Fruit fly (Drosophila melanogaster) whole organism, prepupa: ENCODE results near the gene Hsp26.

Source experiments
- Blimp-1 ChIP-seq: fragments of 200-800 bp; sonication (Bioruptor generic); optimal IDR thresholded peaks from 3 replicates; lab custom pipeline; 2017; ENCODE audit warnings: missing biosample characterization, missing genetic modification characterization, mild to moderate bottlenecking, moderate library complexity, missing genetic modification reagents
- CG10669 ChIP-seq: fragments of 200-800 bp; sonication (Bioruptor generic); optimal IDR thresholded peaks from 3 replicates; lab custom pipeline; 2018; ENCODE audit warnings: missing biosample characterization, mild to moderate bottlenecking, missing genetic modification characterization, moderate library complexity
- CG11294 ChIP-seq: fragments of 200-800 bp; sonication (Bioruptor generic); IDR thresholded peaks from 2 replicates; pipeline ENCODE4 v1.3.6; 2022; ENCODE audit warnings: missing biosample characterization, missing genetic modification characterization
- CG11762 ChIP-seq: fragments of 200-800 bp; sonication (Bioruptor generic); optimal IDR thresholded peaks from 3 replicates; lab custom pipeline; 2016; ENCODE audit warnings: missing biosample characterization, missing genetic modification characterization; ENCODE audit not compliant: insufficient read depth
- CG15336 ChIP-seq: fragments of 200-800 bp; sonication (Bioruptor generic); IDR thresholded peaks from 2 replicates; pipeline ENCODE4 v1.3.6; 2022; ENCODE audit warnings: missing biosample characterization, missing genetic modification characterization
- CG1621 ChIP-seq: fragments of 200-800 bp; sonication (Bioruptor generic); optimal IDR thresholded peaks from 3 replicates; lab custom pipeline; 2018; ENCODE audit warnings: missing biosample characterization, mild to moderate bottlenecking, missing genetic modification characterization
- CG16779 ChIP-seq: fragments of 200-800 bp; sonication (Bioruptor generic); optimal IDR thresholded peaks from 3 replicates; lab custom pipeline; 2017; ENCODE audit warnings: missing biosample characterization, mild to moderate bottlenecking, missing genetic modification characterization
- CG3032 ChIP-seq: fragments of 200-800 bp; optimal IDR thresholded peaks from 2 replicates; lab custom pipeline; 2019; ENCODE audit warnings: missing biosample characterization, mild to moderate bottlenecking, missing genetic modification characterization, moderate library complexity
- CG31627 ChIP-seq: fragments of 200-800 bp; sonication (Bioruptor generic); optimal IDR thresholded peaks from 3 replicates; lab custom pipeline; 2016; ENCODE audit warnings: missing biosample characterization, missing genetic modification characterization
- CG3919 ChIP-seq: fragments of 200-800 bp; sonication (Bioruptor generic); optimal IDR thresholded peaks from 3 replicates; lab custom pipeline; 2016; ENCODE audit warnings: missing biosample characterization, missing genetic modification characterization
- CG4318 ChIP-seq: fragments of 200-800 bp; sonication (Bioruptor generic); optimal IDR thresholded peaks from 3 replicates; lab custom pipeline; 2017; ENCODE audit warnings: missing biosample characterization, mild to moderate bottlenecking, missing genetic modification characterization
- CG6163 ChIP-seq: fragments of 200-800 bp; sonication (Bioruptor generic); IDR thresholded peaks from 3 replicates; pipeline ENCODE4 v1.3.6; 2022; ENCODE audit warnings: missing biosample characterization, missing genetic modification characterization
- CG6276 ChIP-seq: fragments of 200-800 bp; sonication (Bioruptor generic); optimal IDR thresholded peaks from 2 replicates; lab custom pipeline; 2017; ENCODE audit warnings: missing biosample characterization, mild to moderate bottlenecking, missing genetic modification characterization
- CG6792 ChIP-seq: fragments of 200-800 bp; sonication (Bioruptor generic); optimal IDR thresholded peaks from 3 replicates; lab custom pipeline; 2016; ENCODE audit warnings: missing biosample characterization, missing genetic modification characterization
- CG6854 ChIP-seq: fragments of 200-800 bp; sonication (Bioruptor generic); optimal IDR thresholded peaks from 2 replicates; lab custom pipeline; 2017; ENCODE audit warnings: missing biosample characterization, mild to moderate bottlenecking, missing genetic modification characterization
- CG7368 ChIP-seq: fragments of 200-800 bp; sonication (Bioruptor generic); optimal IDR thresholded peaks from 3 replicates; lab custom pipeline; 2016; ENCODE audit warnings: missing biosample characterization, missing genetic modification characterization
- CG8632 ChIP-seq: fragments of 200-800 bp; sonication (Bioruptor generic); optimal IDR thresholded peaks from 3 replicates; lab custom pipeline; 2016; ENCODE audit warnings: missing biosample characterization, missing genetic modification characterization
- CG9139 ChIP-seq: fragments of 200-800 bp; sonication (Bioruptor generic); optimal IDR thresholded peaks from 3 replicates; lab custom pipeline; 2017; ENCODE audit warnings: missing biosample characterization, mild to moderate bottlenecking, missing genetic modification characterization
- Eip75B ChIP-seq: fragments of 200-800 bp; sonication (Bioruptor generic); optimal IDR thresholded peaks from 3 replicates; lab custom pipeline; 2016; ENCODE audit warnings: missing biosample characterization, missing genetic modification characterization
- Eip78C ChIP-seq: fragments of 200-800 bp; sonication (Bioruptor generic); peaks from one replicate; lab custom pipeline; 2016; ENCODE audit warnings: missing biosample characterization, missing genetic modification characterization
- Ets21C ChIP-seq: fragments of 200-800 bp; sonication (Bioruptor generic); optimal IDR thresholded peaks from 3 replicates; lab custom pipeline; 2016; ENCODE audit warnings: missing biosample characterization, missing genetic modification characterization
- Ets96B ChIP-seq: fragments of 200-800 bp; optimal IDR thresholded peaks from 2 replicates; lab custom pipeline; 2019; ENCODE audit warnings: missing biosample characterization, mild to moderate bottlenecking, missing genetic modification characterization, moderate library complexity
- Gug ChIP-seq: fragments of 200-800 bp; sonication (Bioruptor generic); IDR thresholded peaks from 2 replicates; pipeline ENCODE4 v1.3.6; 2022; ENCODE audit warnings: missing biosample characterization, missing genetic modification characterization
- Hr4 ChIP-seq: fragments of 200-800 bp; sonication (Bioruptor generic); optimal IDR thresholded peaks from 3 replicates; lab custom pipeline; 2016; ENCODE audit warnings: missing biosample characterization, missing genetic modification characterization
- Met ChIP-seq: fragments of 200-800 bp; sonication (Bioruptor generic); optimal IDR thresholded peaks from 3 replicates; lab custom pipeline; 2016; ENCODE audit warnings: missing biosample characterization, missing genetic modification characterization
- Sox14 ChIP-seq: fragments of 200-800 bp; sonication (Bioruptor generic); optimal IDR thresholded peaks from 3 replicates; lab custom pipeline; 2016; ENCODE audit warnings: missing biosample characterization, missing genetic modification characterization
- achi ChIP-seq: fragments of 200-800 bp; sonication (Bioruptor generic); optimal IDR thresholded peaks from 3 replicates; lab custom pipeline; 2016; ENCODE audit warnings: missing biosample characterization, missing genetic modification characterization
- cyc ChIP-seq: fragments of 200-800 bp; sonication (Bioruptor generic); optimal IDR thresholded peaks from 3 replicates; lab custom pipeline; 2016; ENCODE audit warnings: missing biosample characterization, missing genetic modification characterization
- dac ChIP-seq: fragments of 200-800 bp; sonication (Bioruptor generic); optimal IDR thresholded peaks from 2 replicates; lab custom pipeline; 2017; ENCODE audit warnings: missing biosample characterization, mild to moderate bottlenecking, missing genetic modification characterization
- dsx ChIP-seq: fragments of 200-800 bp; optimal IDR thresholded peaks from 3 replicates; lab custom pipeline; 2019; ENCODE audit warnings: missing biosample characterization, mild to moderate bottlenecking, missing genetic modification characterization, moderate library complexity; ENCODE audit not compliant: poor library complexity, severe bottlenecking
- eg ChIP-seq: fragments of 200-800 bp; sonication (Bioruptor generic); IDR thresholded peaks from 3 replicates; pipeline ENCODE4 v1.3.6; 2022; ENCODE audit warnings: missing biosample characterization, missing genetic modification characterization
- esn ChIP-seq: fragments of 200-800 bp; sonication (Bioruptor generic); optimal IDR thresholded peaks from 2 replicates; lab custom pipeline; 2016; ENCODE audit warnings: missing biosample characterization, mild to moderate bottlenecking, missing genetic modification characterization, moderate library complexity
- fd59A ChIP-seq: fragments of 200-800 bp; sonication (Bioruptor generic); optimal IDR thresholded peaks from 2 replicates; lab custom pipeline; 2017; ENCODE audit warnings: missing biosample characterization, mild to moderate bottlenecking, missing genetic modification characterization, missing genetic modification reagents
- fd85E ChIP-seq: fragments of 200-800 bp; sonication (Bioruptor generic); optimal IDR thresholded peaks from 3 replicates; lab custom pipeline; 2016; ENCODE audit warnings: missing biosample characterization, missing genetic modification characterization
- fkh ChIP-seq: fragments of 200-800 bp; sonication (Bioruptor generic); optimal IDR thresholded peaks from 3 replicates; lab custom pipeline; 2017; ENCODE audit warnings: missing biosample characterization, mild to moderate bottlenecking, missing genetic modification characterization, moderate library complexity
- lz ChIP-seq: fragments of 200-800 bp; sonication (Bioruptor generic); optimal IDR thresholded peaks from 3 replicates; lab custom pipeline; 2016; ENCODE audit warnings: missing biosample characterization, missing genetic modification characterization
- net ChIP-seq: fragments of 200-800 bp; sonication (Bioruptor generic); optimal IDR thresholded peaks from 3 replicates; lab custom pipeline; 2016; ENCODE audit warnings: missing biosample characterization, missing genetic modification characterization
- spab ChIP-seq: fragments of 200-800 bp; sonication (Bioruptor generic); optimal IDR thresholded peaks from 2 replicates; lab custom pipeline; 2017; ENCODE audit warnings: missing biosample characterization, mild to moderate bottlenecking, missing genetic modification characterization, missing genetic modification reagents
- ss ChIP-seq, 2 experiments: fragments of 200-800 bp; sonication (Bioruptor generic); optimal IDR thresholded peaks; 2 replicates in 1 of 2; 3 replicates in 1 of 2; lab custom pipeline; 2017 to 2018; ENCODE audit warnings: mild to moderate bottlenecking in 2 of 2, missing biosample characterization in 2 of 2, missing genetic modification characterization in 2 of 2, moderate library complexity in 1 of 2
- svp ChIP-seq: fragments of 200-800 bp; sonication (Bioruptor generic); peaks from one replicate; lab custom pipeline; 2016; ENCODE audit warnings: missing biosample characterization, missing genetic modification characterization
- topi ChIP-seq: fragments of 200-800 bp; sonication (Bioruptor generic); optimal IDR thresholded peaks from 3 replicates; lab custom pipeline; 2016; ENCODE audit warnings: missing biosample characterization, missing genetic modification characterization
- vri ChIP-seq: fragments of 200-800 bp; sonication (Bioruptor generic); optimal IDR thresholded peaks from 3 replicates; lab custom pipeline; 2016; ENCODE audit warnings: missing biosample characterization, mild to moderate bottlenecking, missing genetic modification characterization

The Hsp26 gene

dm6 chr3L:9424528-9424911, 47.3 kb upstream of the Hsp26 start (continued):
- peak; percentile 58; the same call in 1 of the 2 replicates for TF ChIP-seq CG15336 (GFP tag; lab: Robert Waterston, UW)
- no peak for TF ChIP-seq CG11762 (GFP tag; lab: Kevin White, UChicago)
- TF ChIP-seq dac (GFP tag; lab: Kevin White, UChicago), result no peak
- TF ChIP-seq Ets96B (tag; lab: Kevin White, UChicago), result peak; percentile 22
- TF ChIP-seq Blimp-1 (GFP tag; lab: Kevin White, UChicago), result no peak
- peak; percentile 2 for TF ChIP-seq CG3032 (tag; lab: Kevin White, UChicago)
- no peak for TF ChIP-seq fkh
- peak; percentile 64 for TF ChIP-seq Hr4
- peak; percentile 6 for TF ChIP-seq dsx (GFP tag; lab: Kevin White, UChicago)
- peak; percentile 47 for TF ChIP-seq esn (GFP tag; lab: Kevin White, UChicago)
- TF ChIP-seq CG31627 (GFP tag; lab: Kevin White, UChicago), result no peak
- no peak for TF ChIP-seq CG11294 (GFP tag; lab: Robert Waterston, UW)
- TF ChIP-seq lz (GFP tag; lab: Kevin White, UChicago), result no peak
- no peak for TF ChIP-seq CG1621
- peak; percentile 11; the same call in 1 of the 3 replicates for TF ChIP-seq CG6163
- no peak for TF ChIP-seq CG4318 (GFP tag; lab: Kevin White, UChicago)
- peak; percentile 27 for TF ChIP-seq Eip75B (GFP tag; lab: Kevin White, UChicago)

dm6 chr3L:9423757-9424527, 46.7 kb upstream of the Hsp26 start:
- TF ChIP-seq CG10669 (GFP tag; lab: Kevin White, UChicago) (no peak), svp (GFP tag; lab: Kevin White, UChicago) (peak; percentile 73), spab (GFP tag; lab: Kevin White, UChicago) (no peak), ss (GFP tag; optimal IDR thresholded peaks at IDR 0.05; lab: Kevin White, UChicago) (no peak), vri (GFP tag; lab: Kevin White, UChicago) (peak; percentile 69), esn (GFP tag; lab: Kevin White, UChicago) (no peak), cyc (GFP tag; lab: Kevin White, UChicago) (no peak), CG6792 (no peak)
- TF ChIP-seq, all 60 proteins: peak for 2

dm6 chr3L:9422636-9423419, 45.6 kb upstream of the Hsp26 start, which contains the start of gene aay:
TSS of gene aay (plus strand) at chr3L:9423253.
- TF ChIP-seq Eip75B (GFP tag; lab: Kevin White, UChicago) (peak; percentile 99), CG10669 (GFP tag; lab: Kevin White, UChicago) (peak; percentile 98), CG6792 (peak; percentile 99), Gug (GFP tag; lab: Robert Waterston, UW) (peak; percentile 98), cyc (GFP tag; lab: Kevin White, UChicago) (peak; percentile 99), eg (GFP tag; lab: Robert Waterston, UW) (peak; percentile 98), Sox14 (GFP tag; lab: Kevin White, UChicago) (peak; percentile 99), Met (peak; percentile 99), fd85E (GFP tag; lab: Kevin White, UChicago) (peak; percentile 97), ss (GFP tag; optimal IDR thresholded peaks at IDR 0.05; lab: Kevin White, UChicago) (peak; percentile 95 to 98), CG8632 (GFP tag; lab: Kevin White, UChicago) (peak; percentile 99), fd59A (GFP tag; lab: Kevin White, UChicago) (peak; percentile 95), dac (GFP tag; lab: Kevin White, UChicago) (peak; percentile 93), CG7368 (GFP tag; lab: Kevin White, UChicago) (peak; percentile 99), CG16779 (tag; lab: Kevin White, UChicago) (peak; percentile 98), CG9139 (GFP tag; lab: Kevin White, UChicago) (peak; percentile 92), CG6163 (peak; percentile 98), achi (GFP tag; lab: Kevin White, UChicago) (peak; percentile 98), CG6276 (GFP tag; lab: Kevin White, UChicago) (peak; percentile 98), CG31627 (GFP tag; lab: Kevin White, UChicago) (peak; percentile 99), vri (GFP tag; lab: Kevin White, UChicago) (peak; percentile 98), Blimp-1 (GFP tag; lab: Kevin White, UChicago) (peak; percentile 96), CG1621 (peak; percentile 97), CG3919 (GFP tag; lab: Kevin White, UChicago) (peak; percentile 99), CG11294 (GFP tag; lab: Robert Waterston, UW) (peak; percentile 97), net (GFP tag; lab: Kevin White, UChicago) (peak; percentile 99), dsx (GFP tag; lab: Kevin White, UChicago) (peak; percentile 97), Eip78C (GFP tag; lab: Kevin White, UChicago) (peak; percentile 100), esn (GFP tag; lab: Kevin White, UChicago) (peak; percentile 100), CG6854 (GFP tag; lab: Kevin White, UChicago) (peak; percentile 99), topi (peak; percentile 99), Ets21C (GFP tag; lab: Kevin White, UChicago) (peak; percentile 97)
